Worm (Caenorhabditis elegans) whole organism, mixed stage, embryonic: ENCODE measurements around the gene zipt-13.

Experiments used
- ces-1 ChIP-seq: fragments of 150-350 bp; optimal IDR thresholded peaks from 2 replicates; lab custom pipeline; 2014; ENCODE audit warnings: missing biosample characterization, missing genetic modification reagents, missing genetic modification characterization
- mab-5 ChIP-seq: fragments of 150-350 bp; optimal IDR thresholded peaks from 2 replicates; lab custom pipeline; 2014; ENCODE audit warnings: missing biosample characterization, missing genetic modification characterization

DNA sequence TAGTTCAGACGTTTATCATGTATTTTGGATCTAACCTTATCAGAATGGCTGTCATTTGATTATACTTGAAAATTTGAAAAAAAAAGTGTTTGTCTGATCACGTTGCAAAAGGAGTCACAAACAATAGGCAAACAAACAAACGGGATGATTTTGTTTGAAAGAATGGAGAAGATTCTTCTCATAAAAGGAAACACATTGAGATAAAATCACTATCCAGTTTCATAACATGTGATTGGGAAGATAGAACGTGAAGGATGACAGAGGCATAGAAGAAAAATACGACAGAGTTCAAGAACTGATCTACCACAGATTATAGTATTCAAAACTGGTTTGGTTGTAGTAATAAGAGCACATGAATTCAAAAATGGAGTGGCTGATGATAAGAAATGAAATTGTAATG lies 18.0 kb downstream of the zipt-13 start, which contains the start of gene F44A6.5:
- TF ChIP-seq ces-1 (GFP tag; lab: Kevin White, UChicago) (no peak), mab-5 (no peak)
